Worm (Caenorhabditis elegans): Measurements from ENCODE around the gene Y113G7B.12.

- TF ChIP-seq flh-1 (GFP tag; optimal IDR thresholded peaks at IDR 0.05) (no peak), blmp-1 (tag; optimal IDR thresholded peaks at IDR 0.05) (no peak), snpc-4 (tag; optimal IDR thresholded peaks at IDR 0.05) (no peak), bed-3 (GFP tag; optimal IDR thresholded peaks at IDR 0.05) (no peak), elt-3 (tag; optimal IDR thresholded peaks at IDR 0.05) (no peak), nhr-28 (tag; optimal IDR thresholded peaks at IDR 0.05) (no peak), unc-62 (GFP tag; optimal IDR thresholded peaks at IDR 0.05) (no peak), unc-39 (tag; optimal IDR thresholded peaks at IDR 0.05) (no peak), ceh-39 (tag; optimal IDR thresholded peaks at IDR 0.05) (no peak), elt-1 (tag; optimal IDR thresholded peaks at IDR 0.05; ENCODE audit: borderline replicate concordance, insufficient read depth) (no peak), pha-4 (tag; optimal IDR thresholded peaks at IDR 0.05) (no peak), mep-1 (tag; optimal IDR thresholded peaks at IDR 0.05) (no peak), nhr-237 (tag; optimal IDR thresholded peaks at IDR 0.05) (no peak)
These were observed 50.6 kb downstream of the Y113G7B.12 start for ce11 chrV:20161781-20162289.

Measured in whole organism, mixed stage, embryonic.